Comparison of ENCODE assay signal across 2 fruit fly cellular contexts in the genomic region with DNA sequence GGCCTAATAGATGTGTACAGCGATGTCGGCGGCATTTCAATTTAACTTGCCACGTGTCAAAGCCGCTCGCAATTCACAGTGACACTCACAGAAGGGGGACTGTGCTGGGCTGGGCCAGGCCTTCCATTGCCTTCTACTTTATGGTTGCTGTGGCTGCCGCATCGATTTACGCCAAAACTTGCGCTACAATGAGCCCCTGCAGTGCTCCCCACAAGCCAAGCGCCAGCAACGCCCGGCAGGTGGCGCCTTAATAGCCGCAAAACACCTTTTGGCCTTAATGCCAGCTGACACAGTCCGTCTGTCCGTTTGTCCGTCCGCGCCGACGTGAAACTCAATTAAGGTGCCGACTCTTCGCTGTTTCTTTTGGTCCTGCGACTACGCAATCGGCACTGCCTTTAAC.
TF ChIP-seq lines count a peak whose summit lies in the region.

No protein-coding gene starts in this region.

- TF ChIP-seq CTCF in S2 (optimal IDR thresholded peaks at IDR 0.05; lab: Kevin White, UChicago): peak; percentile 58 to 66
- TF ChIP-seq CTCF in whole organism, embryonic (GFP tag; optimal IDR thresholded peaks at IDR 0.05; lab: Kevin White, UChicago): peak; percentile 83

TF ChIP-seq in whole organism, embryonic, 481 proteins besides CTCF, POLR2A, EP300 and RAD21:
- TF ChIP-seq HLH54F (GFP tag; optimal IDR thresholded peaks at IDR 0.05; lab: Kevin White, UChicago): no peak
- TF ChIP-seq Hey (tag; optimal IDR thresholded peaks at IDR 0.05; lab: Kevin White, UChicago): peak; percentile 37
- no peak for TF ChIP-seq CG4730 (GFP tag; IDR thresholded peaks at IDR 0.05; lab: Robert Waterston, UW)
- peak; percentile 59 for TF ChIP-seq onecut (GFP tag; IDR thresholded peaks at IDR 0.05; lab: Robert Waterston, UW)
- TF ChIP-seq kah (GFP tag; optimal IDR thresholded peaks at IDR 0.05; lab: Kevin White, UChicago): no peak
- no peak for TF ChIP-seq fd64A (GFP tag; optimal IDR thresholded peaks at IDR 0.05; lab: Kevin White, UChicago)
